Worm (Caenorhabditis elegans) whole organism, L3 larva: ENCODE data around the gene T11F8.1.

ENCODE experiments used
- lin-39 ChIP-seq: fragments of 150-350 bp; optimal IDR thresholded peaks from 2 replicates; lab custom pipeline; 2018; ENCODE audit warnings: missing biosample characterization, missing genetic modification reagents, missing genetic modification characterization
- nhr-237 ChIP-seq: fragments of 150-350 bp; optimal IDR thresholded peaks from 2 replicates; lab custom pipeline; 2014; ENCODE audit warnings: missing biosample characterization, missing genetic modification characterization

DNA sequence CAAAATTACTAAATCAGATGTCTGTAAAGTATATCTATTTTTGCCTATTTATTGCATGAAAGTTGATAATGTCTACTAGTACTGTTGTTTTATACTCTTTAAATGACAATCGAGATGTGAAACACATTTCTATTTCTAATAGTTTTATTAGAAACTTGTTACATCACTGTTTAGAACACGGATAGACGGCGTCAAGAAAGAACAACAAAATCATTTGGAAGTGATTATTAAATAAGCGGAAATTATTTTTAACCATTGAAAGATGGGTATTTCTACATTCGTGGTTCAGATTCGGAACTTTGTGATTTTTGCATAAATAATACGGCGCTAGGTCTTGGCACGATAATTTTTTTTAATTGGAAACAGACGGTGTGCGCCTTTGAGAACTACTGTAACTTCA is 6.3 kb upstream of the T11F8.1 start:
- no peak for TF ChIP-seq nhr-237 (tag; lab: Kevin White, UChicago)
- TF ChIP-seq lin-39 (tag; lab: Kevin White, UChicago): no peak
